Worm (Caenorhabditis elegans): ENCODE results near the gene srh-82.

The srh-82 gene

DNA sequence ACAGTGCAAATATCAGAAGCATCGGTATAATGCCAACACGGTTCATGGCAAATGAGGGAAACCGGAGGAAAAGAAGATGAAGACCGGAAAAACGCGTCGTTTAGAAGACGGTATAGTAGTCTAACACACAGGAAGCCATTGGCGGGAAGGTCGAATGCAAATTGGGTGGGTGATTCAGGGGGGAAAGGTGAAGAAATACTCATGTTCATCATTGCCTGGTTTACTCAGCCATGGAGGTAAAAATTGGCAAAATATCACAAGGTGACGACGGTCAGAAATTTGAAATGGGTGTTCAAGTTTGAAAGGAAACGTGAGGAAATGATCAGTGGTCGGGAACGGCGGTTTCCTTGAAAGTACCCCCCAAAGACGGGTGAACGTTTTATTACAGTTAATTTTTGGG, 3.6 kb upstream of the srh-82 start, which contains the start of gene W03F9.11:
TSS of gene W03F9.11 (minus strand) at position 101 of the 400 bp plus-strand sequence.
- no peak for TF ChIP-seq lin-15B (tag; optimal IDR thresholded peaks at IDR 0.05)
- TF ChIP-seq unc-62 (GFP tag; optimal IDR thresholded peaks at IDR 0.05 in 1 of 2): peak in 1 of 2 experiments; percentile 82
- no peak for TF ChIP-seq unc-62 (tag; optimal IDR thresholded peaks at IDR 0.05)

ce11 chrV:145694-146093, 800 bp downstream of the srh-82 start:
- no peak for TF ChIP-seq mxl-2 (GFP tag; conservative IDR thresholded peaks at IDR 0.05)
- TF ChIP-seq nhr-76 (tag; optimal IDR thresholded peaks at IDR 0.05): no peak
- TF ChIP-seq unc-62 (GFP tag; optimal IDR thresholded peaks at IDR 0.05 in 1 of 2): peak in 1 of 2 experiments; percentile 97
- TF ChIP-seq unc-62 (tag; optimal IDR thresholded peaks at IDR 0.05): no peak
- TF ChIP-seq nhr-6 (tag; optimal IDR thresholded peaks at IDR 0.05): no peak
- no peak for TF ChIP-seq unc-130 (GFP tag; optimal IDR thresholded peaks at IDR 0.05)

ce11 chrV:150059-150458, 5.2 kb downstream of the srh-82 start:
- TF ChIP-seq nhr-77 (tag; optimal IDR thresholded peaks at IDR 0.05) (no peak), nhr-111 (GFP tag; optimal IDR thresholded peaks at IDR 0.05) (no peak), unc-62 (GFP tag; optimal IDR thresholded peaks at IDR 0.05 in 1 of 2) (peak in 1 of 2 experiments; percentile 96), unc-62 (tag; optimal IDR thresholded peaks at IDR 0.05) (no peak)

ce11 chrV:151310-151709, 6.4 kb downstream of the srh-82 start, which contains the start of gene W03F9.4:
TSS of gene W03F9.4 (minus strand) at chrV:151388.
- TF ChIP-seq vab-7 (GFP tag; IDR thresholded peaks at IDR 0.05) (no peak), zip-11 (GFP tag; IDR thresholded peaks at IDR 0.05) (no peak), ZK546.5 (tag; optimal IDR thresholded peaks at IDR 0.05) (no peak), mdl-1 (tag; optimal IDR thresholded peaks at IDR 0.05) (peak in 1 of 2 experiments; percentile 19), dmd-6 (GFP tag; IDR thresholded peaks at IDR 0.05) (peak; percentile 50), pqm-1 (tag; optimal IDR thresholded peaks at IDR 0.05) (peak; percentile 66), mxl-3 (GFP tag; optimal IDR thresholded peaks at IDR 0.05) (peak; percentile 40), nhr-28 (tag; optimal IDR thresholded peaks at IDR 0.05) (peak; percentile 58)

ce11 chrV:152156-152555, 7.3 kb downstream of the srh-82 start:
- TF ChIP-seq vab-7 (GFP tag; IDR thresholded peaks at IDR 0.05) (no peak), pha-4 (GFP tag; IDR thresholded peaks at IDR 0.05) (peak; percentile 26; the same call in 1 of the 2 replicates), pha-4 (tag; optimal IDR thresholded peaks at IDR 0.05) (no peak), gei-8 (GFP tag; optimal IDR thresholded peaks at IDR 0.05) (no peak), ctbp-1 (GFP tag; IDR thresholded peaks at IDR 0.05) (no peak), fkh-10 (GFP tag; optimal IDR thresholded peaks at IDR 0.05) (no peak), set-16 (GFP tag; IDR thresholded peaks at IDR 0.05) (peak; percentile 79), nhr-77 (tag; optimal IDR thresholded peaks at IDR 0.05) (no peak), aha-1 (tag) (no peak), spr-3 (GFP tag; optimal IDR thresholded peaks at IDR 0.05) (no peak), egl-43 (GFP tag; IDR thresholded peaks at IDR 0.05) (no peak)

DNA sequence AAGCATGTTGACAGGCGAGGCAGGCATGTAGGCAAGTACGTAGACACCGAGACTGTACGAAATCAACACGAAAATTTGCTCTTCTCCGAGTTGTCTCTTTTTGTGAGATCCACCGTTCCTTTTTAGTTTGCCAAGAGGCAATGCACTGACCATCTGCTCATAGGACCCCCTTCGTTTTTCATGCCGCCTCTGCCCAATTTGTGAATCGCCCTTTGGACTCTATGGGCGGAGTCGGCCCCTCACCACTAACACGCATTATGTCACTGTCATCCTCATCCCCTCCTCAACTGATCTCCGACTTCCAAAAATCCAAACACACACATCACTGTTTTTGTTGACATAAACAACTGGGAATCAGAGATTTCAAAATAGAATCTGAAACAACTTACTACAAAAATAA, 9.0 kb downstream of the srh-82 start:
- TF ChIP-seq mdl-1 (tag; optimal IDR thresholded peaks at IDR 0.05) (peak in 1 of 2 experiments; percentile 9), unc-130 (GFP tag; optimal IDR thresholded peaks at IDR 0.05) (no peak), madf-9 (GFP tag; conservative IDR thresholded peaks at IDR 0.05) (no peak), ctbp-1 (GFP tag; IDR thresholded peaks at IDR 0.05) (0 out of 2 replicates have a peak, but pooled peaks have one; percentile 15)

- TF ChIP-seq php-3 (GFP tag; IDR thresholded peaks at IDR 0.05) (no peak), ztf-11 (tag; optimal IDR thresholded peaks at IDR 0.05) (no peak), dmd-6 (GFP tag; IDR thresholded peaks at IDR 0.05) (peak; percentile 29), mxl-3 (GFP tag; optimal IDR thresholded peaks at IDR 0.05) (peak; percentile 90), unc-62 (GFP tag; optimal IDR thresholded peaks at IDR 0.05 in 1 of 2) (no peak), unc-62 (tag; optimal IDR thresholded peaks at IDR 0.05) (no peak), jun-1 (tag; optimal IDR thresholded peaks at IDR 0.05) (no peak), nhr-42 (GFP tag; IDR thresholded peaks at IDR 0.05) (no peak), vab-7 (GFP tag; IDR thresholded peaks at IDR 0.05) (no peak), Y75B8A.6 (GFP tag; IDR thresholded peaks at IDR 0.05) (no peak), lir-3 (tag; optimal IDR thresholded peaks at IDR 0.05) (no peak), D1046.2 (GFP tag; IDR thresholded peaks at IDR 0.05) (no peak), snpc-1.2 (GFP tag; IDR thresholded peaks at IDR 0.05) (no peak), spr-3 (GFP tag; optimal IDR thresholded peaks at IDR 0.05) (no peak), egl-43 (GFP tag; IDR thresholded peaks at IDR 0.05) (0 out of 2 replicates have a peak, but pooled peaks have one; percentile 57), pqm-1 (tag; optimal IDR thresholded peaks at IDR 0.05) (peak; percentile 20), madf-9 (GFP tag; conservative IDR thresholded peaks at IDR 0.05) (no peak), lin-1 (GFP tag; IDR thresholded peaks at IDR 0.05) (no peak), mxl-2 (GFP tag; conservative IDR thresholded peaks at IDR 0.05) (0 out of 2 replicates have a peak, but pooled peaks have one; percentile 22), mdt-29 (GFP tag; IDR thresholded peaks at IDR 0.05) (no peak), gei-8 (GFP tag; optimal IDR thresholded peaks at IDR 0.05) (no peak), hlh-30 (tag; optimal IDR thresholded peaks at IDR 0.05; ENCODE audit: insufficient read depth) (peak; percentile 60)
Observed at ce11 chrV:155215-155614, 10.3 kb downstream of the srh-82 start.
